Fruit fly (Drosophila melanogaster) whole organism, wandering third instar larva: ENCODE results near the gene CG31087.
A peak's percentile ranks its signal among the peaks of the same experiment; 100 is the strongest.

Experiments used
- Abd-B ChIP-seq: fragments of >200 bp; optimal IDR thresholded peaks from 2 replicates; lab custom pipeline; 2017; ENCODE audit warnings: missing biosample characterization, missing genetic modification characterization
- CG32264 ChIP-seq: fragments of 200-800 bp; sonication (Bioruptor generic); optimal IDR thresholded peaks from 2 replicates; lab custom pipeline; 2016; ENCODE audit warnings: missing biosample characterization, missing genetic modification characterization
- CG9705 ChIP-seq: fragments of 200-800 bp; sonication (Bioruptor generic); optimal IDR thresholded peaks from 2 replicates; lab custom pipeline; 2018; ENCODE audit warnings: missing biosample characterization, mild to moderate bottlenecking, missing genetic modification characterization
- CrebA ChIP-seq: fragments of 200-800 bp; sonication (Bioruptor generic); optimal IDR thresholded peaks from 2 replicates; lab custom pipeline; 2016; ENCODE audit warnings: missing biosample characterization, mild to moderate bottlenecking, missing genetic modification characterization, borderline replicate concordance
- Dfd ChIP-seq: fragments of >200 bp; optimal IDR thresholded peaks from 2 replicates; lab custom pipeline; 2017; ENCODE audit warnings: missing biosample characterization, missing genetic modification characterization
- Dif ChIP-seq: fragments of 200-275, 200-300 bp; sonication (Bioruptor generic); optimal IDR thresholded peaks from 2 replicates; lab custom pipeline; 2018; ENCODE audit warnings: missing biosample characterization, missing genetic modification characterization; ENCODE audit not compliant: partially characterized antibody
- GATAd ChIP-seq: sonication (Bioruptor generic); optimal IDR thresholded peaks from 2 replicates; lab custom pipeline; 2016; ENCODE audit warnings: missing biosample characterization, missing genetic modification characterization
- HLH106 ChIP-seq: fragments of 200-800 bp; optimal IDR thresholded peaks from 3 replicates; lab custom pipeline; 2019; ENCODE audit warnings: missing biosample characterization, mild to moderate bottlenecking, missing genetic modification characterization, moderate library complexity
- Hnf4 ChIP-seq: fragments of 200-800 bp; sonication (Bioruptor generic); optimal IDR thresholded peaks from 2 replicates; lab custom pipeline; 2016; ENCODE audit warnings: missing biosample characterization, mild to moderate bottlenecking, missing genetic modification characterization
- Hr78 ChIP-seq: fragments of >200 bp; optimal IDR thresholded peaks from 2 replicates; lab custom pipeline; 2017; ENCODE audit warnings: missing biosample characterization, missing genetic modification characterization
- Hr83 ChIP-seq: fragments of 200-300 bp; sonication (Bioruptor generic); optimal IDR thresholded peaks from 2 replicates; lab custom pipeline; 2016; ENCODE audit warnings: missing biosample characterization, mild to moderate bottlenecking, missing genetic modification characterization, moderate library complexity; ENCODE audit not compliant: poor library complexity, severe bottlenecking
- Jra ChIP-seq: sonication (Bioruptor generic); optimal IDR thresholded peaks from 2 replicates; lab custom pipeline; 2016; ENCODE audit warnings: missing biosample characterization, missing genetic modification characterization
- Mio ChIP-seq: sonication (Bioruptor generic); optimal IDR thresholded peaks from 2 replicates; lab custom pipeline; 2016; ENCODE audit warnings: missing biosample characterization, missing genetic modification characterization
- Myc ChIP-seq: fragments of >200 bp; optimal IDR thresholded peaks from 2 replicates; lab custom pipeline; 2017
- N ChIP-seq: fragments of >200 bp; optimal IDR thresholded peaks from 2 replicates; lab custom pipeline; 2018; ENCODE audit warnings: missing biosample characterization, missing external identifiers, missing genetic modification characterization
- OdsH ChIP-seq: fragments of 200-800 bp; sonication (Bioruptor generic); optimal IDR thresholded peaks from 2 replicates; lab custom pipeline; 2016; ENCODE audit warnings: missing biosample characterization, mild to moderate bottlenecking, missing genetic modification characterization
- Rel ChIP-seq, 2 experiments: fragments of 200-800 bp; sonication (Bioruptor generic) in 1 of 2; optimal IDR thresholded peaks; 2 replicates in 1 of 2; 3 replicates in 1 of 2; lab custom pipeline; 2016 to 2019; ENCODE audit warnings: mild to moderate bottlenecking in 2 of 2, missing biosample characterization in 2 of 2, missing genetic modification characterization in 2 of 2, moderate library complexity in 1 of 2
- Vsx2 ChIP-seq: fragments of 200-300, 225-300 bp; sonication (Bioruptor generic); optimal IDR thresholded peaks from 2 replicates; lab custom pipeline; 2018; ENCODE audit warnings: missing biosample characterization, missing genetic modification characterization; ENCODE audit not compliant: partially characterized antibody
- brk ChIP-seq: fragments of 200-800 bp; sonication (Bioruptor generic); optimal IDR thresholded peaks from 2 replicates; lab custom pipeline; 2016; ENCODE audit warnings: missing biosample characterization, mild to moderate bottlenecking, missing genetic modification characterization
- dl ChIP-seq, 2 experiments: fragments of 175-275, 200-275 bp in 1 of 2; fragments of 200-275 bp in 1 of 2; sonication (Bioruptor generic); optimal IDR thresholded peaks; lab custom pipeline; 2018; ENCODE audit warnings: mild to moderate bottlenecking in 2 of 2, missing biosample characterization in 2 of 2, missing genetic modification characterization in 2 of 2, moderate library complexity in 2 of 2; ENCODE audit not compliant: partially characterized antibody in 2 of 2, insufficient read depth in 1 of 2
- dmrt93B ChIP-seq: fragments of 200-800 bp; sonication (Bioruptor generic); optimal IDR thresholded peaks from 2 replicates; lab custom pipeline; 2018; ENCODE audit warnings: missing biosample characterization, mild to moderate bottlenecking, missing genetic modification characterization
- dsf ChIP-seq: sonication (Bioruptor generic); optimal IDR thresholded peaks from 2 replicates; lab custom pipeline; 2016; ENCODE audit warnings: missing biosample characterization, missing genetic modification characterization, borderline replicate concordance
- ey ChIP-seq: fragments of 200-800 bp; sonication (Bioruptor generic); optimal IDR thresholded peaks from 2 replicates; lab custom pipeline; 2016; ENCODE audit warnings: missing biosample characterization, missing genetic modification characterization
- h ChIP-seq: fragments of 200-800 bp; sonication (Bioruptor generic); optimal IDR thresholded peaks from 3 replicates; lab custom pipeline; 2016; ENCODE audit warnings: missing biosample characterization, mild to moderate bottlenecking, missing genetic modification characterization
- jim ChIP-seq: fragments of 175-275, 200-325 bp; sonication (Bioruptor generic); optimal IDR thresholded peaks from 2 replicates; lab custom pipeline; 2016; ENCODE audit warnings: missing biosample characterization, mild to moderate bottlenecking, missing genetic modification characterization
- lola ChIP-seq: fragments of >200 bp; optimal IDR thresholded peaks from 2 replicates; lab custom pipeline; 2017; ENCODE audit warnings: missing biosample characterization, missing genetic modification characterization
- pan ChIP-seq: fragments of >200 bp; optimal IDR thresholded peaks from 2 replicates; lab custom pipeline; 2017
- psq ChIP-seq: fragments of 200-800 bp; sonication (Bioruptor generic); optimal IDR thresholded peaks from 3 replicates; lab custom pipeline; 2017; ENCODE audit warnings: missing biosample characterization, mild to moderate bottlenecking, missing genetic modification characterization, moderate library complexity
- rgr ChIP-seq: fragments of 200-800 bp; sonication (Bioruptor generic); optimal IDR thresholded peaks from 3 replicates; lab custom pipeline; 2016; ENCODE audit warnings: missing biosample characterization, mild to moderate bottlenecking, missing genetic modification characterization
- sage ChIP-seq: fragments of 200-800 bp; sonication (Bioruptor generic); optimal IDR thresholded peaks from 2 replicates; lab custom pipeline; 2016; ENCODE audit warnings: missing biosample characterization, mild to moderate bottlenecking, missing genetic modification characterization
- sv ChIP-seq: fragments of 200-800 bp; sonication (Bioruptor generic); optimal IDR thresholded peaks from 3 replicates; lab custom pipeline; 2016; ENCODE audit warnings: missing biosample characterization, missing genetic modification characterization
- usp ChIP-seq: fragments of >200 bp; optimal IDR thresholded peaks from 2 replicates; lab custom pipeline; 2017; ENCODE audit warnings: missing biosample characterization, missing genetic modification characterization

Gene CG31087

dm6 chr3R:25339952-25340351 lies 26.3 kb upstream of the CG31087 start, which contains the start of gene rha:
rha (plus strand) TSS chr3R:25340252.
- TF ChIP-seq HLH106 (tag; lab: Kevin White, UChicago) (no peak), psq (GFP tag; lab: Kevin White, UChicago) (no peak), pan (no peak), N (GFP tag; lab: Kevin White, UChicago) (no peak), Abd-B (GFP tag; lab: Kevin White, UChicago) (no peak), CG9705 (GFP tag; lab: Kevin White, UChicago) (no peak), Hnf4 (GFP tag; lab: Kevin White, UChicago) (no peak), Hr83 (GFP tag; lab: Kevin White, UChicago) (no peak), usp (no peak), brk (GFP tag; lab: Kevin White, UChicago) (no peak), sage (GFP tag; lab: Kevin White, UChicago) (no peak), CG32264 (GFP tag; lab: Kevin White, UChicago) (no peak), dmrt93B (GFP tag; lab: Kevin White, UChicago) (no peak), Dif (GFP tag; lab: Kevin White, UChicago) (no peak), sv (GFP tag; lab: Kevin White, UChicago) (no peak), Mio (GFP tag; lab: Kevin White, UChicago) (no peak), OdsH (GFP tag; lab: Kevin White, UChicago) (no peak), GATAd (no peak), Hr78 (GFP tag; lab: Kevin White, UChicago) (no peak)
- TF ChIP-seq, all 38 proteins: peak for 0

dm6 chr3R:25335065-25335464 lies 21.4 kb upstream of the CG31087 start, which contains the start of the genes CG10669 and CG11902:
CG10669 (minus strand) TSS chr3R:25335243.
CG11902 (plus strand) TSS chr3R:25335257.
- peak; percentile 18 for TF ChIP-seq Hr83 (GFP tag; lab: Kevin White, UChicago)
- TF ChIP-seq CG9705 (GFP tag; lab: Kevin White, UChicago), result no peak
- TF ChIP-seq, all 38 proteins: peak for 1

- TF ChIP-seq sage (GFP tag; lab: Kevin White, UChicago) (no peak), dsf (GFP tag; lab: Kevin White, UChicago) (no peak), Abd-B (GFP tag; lab: Kevin White, UChicago) (no peak), h (GFP tag; lab: Kevin White, UChicago) (no peak), psq (GFP tag; lab: Kevin White, UChicago) (no peak), Jra (GFP tag; lab: Kevin White, UChicago) (no peak), Myc (lab: Kevin White, UChicago) (no peak), CrebA (GFP tag; lab: Kevin White, UChicago) (no peak)
- TF ChIP-seq, all 38 proteins: peak for 0
These were observed 17.5 kb upstream of the CG31087 start, which contains the start of gene CHKov2 for dm6 chr3R:25331103-25331502. CHKov2 (minus strand) TSS chr3R:25331203.

DNA sequence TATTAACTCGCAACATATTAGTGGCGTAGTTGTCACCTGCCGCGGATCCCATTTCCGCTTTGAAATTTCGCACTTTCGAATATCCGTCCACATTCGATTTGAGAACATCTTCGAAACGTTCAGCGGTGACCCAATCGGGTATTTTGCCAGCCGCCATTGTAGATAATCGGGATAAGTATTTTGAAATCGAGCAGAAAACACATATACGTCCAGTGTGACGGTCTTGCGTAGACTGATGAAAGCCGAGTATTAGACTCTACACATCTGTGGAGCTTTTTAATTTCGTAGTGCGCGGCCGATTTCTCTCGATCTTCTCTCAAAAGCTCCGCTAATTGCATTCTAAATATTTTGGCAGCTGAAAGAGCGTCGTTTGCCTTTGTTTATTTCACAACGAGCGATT lies 15.4 kb upstream of the CG31087 start, which contains the start of gene CHKov1:
CHKov1 (minus strand) TSS at position 238 of the 400 bp plus-strand sequence.
- TF ChIP-seq OdsH (GFP tag; lab: Kevin White, UChicago) (peak; percentile 42), Dif (GFP tag; lab: Kevin White, UChicago) (peak; percentile 40), Rel (GFP tag; optimal IDR thresholded peaks at IDR 0.05; lab: Kevin White, UChicago) (peak; percentile 31), Rel (tag; optimal IDR thresholded peaks at IDR 0.05; lab: Kevin White, UChicago) (peak; percentile 84), Dfd (no peak), jim (no peak), Vsx2 (GFP tag; lab: Kevin White, UChicago) (peak; percentile 14), rgr (peak; percentile 33), dl (GFP tag; optimal IDR thresholded peaks at IDR 0.05; lab: Kevin White, UChicago; ENCODE audit: insufficient read depth in 1 of 2, partially characterized antibody in 2 of 2) (peak; percentile 9 to 15)
- TF ChIP-seq, all 38 proteins: peak for 6

dm6 chr3R:25322657-25323056 lies 9.0 kb upstream of the CG31087 start, which contains the start of gene CG10562:
CG10562 (minus strand) TSS chr3R:25322757.
- TF ChIP-seq ey (GFP tag; lab: Kevin White, UChicago), result no peak
- TF ChIP-seq Rel (GFP tag; optimal IDR thresholded peaks at IDR 0.05; lab: Kevin White, UChicago), result no peak
- no peak for TF ChIP-seq Rel (tag; optimal IDR thresholded peaks at IDR 0.05; lab: Kevin White, UChicago)
- no peak for TF ChIP-seq Mio (GFP tag; lab: Kevin White, UChicago)
- TF ChIP-seq usp, result no peak
- no peak for TF ChIP-seq Dfd
- no peak for TF ChIP-seq Vsx2 (GFP tag; lab: Kevin White, UChicago)
- TF ChIP-seq h (GFP tag; lab: Kevin White, UChicago), result no peak
- TF ChIP-seq dsf (GFP tag; lab: Kevin White, UChicago), result no peak
- no peak for TF ChIP-seq HLH106 (tag; lab: Kevin White, UChicago)
- no peak for TF ChIP-seq jim
- no peak for TF ChIP-seq lola (GFP tag; lab: Kevin White, UChicago)
